Worm (Caenorhabditis elegans) whole organism, L4/young adult: ENCODE results near the gene sru-21.

Experiments used
- W03F9.2 ChIP-seq: fragments of 150-350 bp; optimal IDR thresholded peaks from 2 replicates; lab custom pipeline; 2014; ENCODE audit warnings: missing biosample characterization, missing genetic modification characterization
- dao-5 ChIP-seq: sonication (generic microtip); optimal IDR thresholded peaks from 2 replicates; lab custom pipeline; 2016; ENCODE audit warnings: missing genotype, missing genetic modification characterization, moderate library complexity, missing compliant biosample characterization
- him-1 ChIP-seq: sonication (generic microtip); optimal IDR thresholded peaks from 2 replicates; lab custom pipeline; 2016; ENCODE audit warnings: missing genotype, missing genetic modification reagents, missing genetic modification characterization, missing compliant biosample characterization

- TF ChIP-seq him-1 (tag; lab: Kevin White, UChicago) = no peak
- TF ChIP-seq W03F9.2 (tag; lab: Kevin White, UChicago) = no peak
- no peak for TF ChIP-seq dao-5 (tag; lab: Kevin White, UChicago)
Measured at ce11 chrIV:13591645-13592044, 34.9 kb upstream of the sru-21 start, which contains the start of gene tsp-5.
